Worm (Caenorhabditis elegans) whole organism, mixed stage, embryonic: ENCODE measurements around the gene dhhc-1.
A peak's percentile ranks its signal among the peaks of the same experiment; 100 is the strongest.

Experiments used
- M03D4.4 ChIP-seq: sonication (generic microtip); optimal IDR thresholded peaks from 2 replicates; lab custom pipeline; 2017; ENCODE audit warnings: mild to moderate bottlenecking, missing genetic modification characterization, missing compliant biosample characterization
- bed-3 ChIP-seq: fragments of 200-800 bp; sonication (Bioruptor generic); optimal IDR thresholded peaks from 3 replicates; lab custom pipeline; 2018; ENCODE audit warnings: mild to moderate bottlenecking, missing genetic modification characterization, moderate library complexity, missing compliant biosample characterization
- ceh-43 ChIP-seq: fragments of 200-800 bp; sonication (Bioruptor generic); optimal IDR thresholded peaks from 2 replicates; lab custom pipeline; 2018; ENCODE audit warnings: mild to moderate bottlenecking, missing genetic modification characterization, moderate library complexity, missing compliant biosample characterization
- ces-1 ChIP-seq: fragments of 150-350 bp; optimal IDR thresholded peaks from 2 replicates; lab custom pipeline; 2014; ENCODE audit warnings: missing biosample characterization, missing genetic modification reagents, missing genetic modification characterization
- cnd-1 ChIP-seq: fragments of 200-800 bp; sonication (Bioruptor generic); optimal IDR thresholded peaks from 2 replicates; lab custom pipeline; 2018; ENCODE audit warnings: mild to moderate bottlenecking, missing genetic modification characterization, missing compliant biosample characterization
- drap-1 ChIP-seq: fragments of 200-800 bp; sonication (Bioruptor generic); optimal IDR thresholded peaks from 3 replicates; lab custom pipeline; 2018; ENCODE audit warnings: mild to moderate bottlenecking, missing genetic modification characterization, missing compliant biosample characterization
- elt-1 ChIP-seq: sonication (generic microtip); optimal IDR thresholded peaks from 2 replicates; lab custom pipeline; 2017; ENCODE audit warnings: missing genetic modification characterization, mild to moderate bottlenecking, missing compliant biosample characterization, antibody characterized with exemption, moderate library complexity, borderline replicate concordance; ENCODE audit not compliant: insufficient read depth
- elt-3 ChIP-seq: fragments of 150-350 bp; optimal IDR thresholded peaks from 2 replicates; lab custom pipeline; 2014; ENCODE audit warnings: missing biosample characterization, missing genetic modification characterization
- flh-1 ChIP-seq: fragments of 200-800 bp; sonication (Bioruptor generic); optimal IDR thresholded peaks from 2 replicates; lab custom pipeline; 2018; ENCODE audit warnings: mild to moderate bottlenecking, missing genetic modification characterization, moderate library complexity, missing compliant biosample characterization
- ham-2 ChIP-seq: fragments of 200-800 bp; sonication (Bioruptor generic); optimal IDR thresholded peaks from 2 replicates; lab custom pipeline; 2018; ENCODE audit warnings: mild to moderate bottlenecking, missing genetic modification characterization, missing compliant biosample characterization
- hlh-1 ChIP-seq: fragments of 150-350 bp; optimal IDR thresholded peaks from 2 replicates; lab custom pipeline; 2014; ENCODE audit warnings: missing biosample characterization, missing genetic modification reagents, missing genetic modification characterization
- lin-13 ChIP-seq: fragments of 150-350 bp; optimal IDR thresholded peaks from 2 replicates; lab custom pipeline; 2014; ENCODE audit warnings: missing biosample characterization, missing genetic modification characterization
- lin-32 ChIP-seq: fragments of 200-800 bp; sonication (Bioruptor generic); optimal IDR thresholded peaks from 2 replicates; lab custom pipeline; 2018; ENCODE audit warnings: mild to moderate bottlenecking, missing genetic modification characterization, missing compliant biosample characterization
- lsy-2 ChIP-seq: fragments of 150-350 bp; optimal IDR thresholded peaks from 2 replicates; lab custom pipeline; 2014; ENCODE audit warnings: missing biosample characterization, missing genetic modification characterization
- mab-5 ChIP-seq: fragments of 150-350 bp; optimal IDR thresholded peaks from 2 replicates; lab custom pipeline; 2014; ENCODE audit warnings: missing biosample characterization, missing genetic modification characterization
- nhr-237 ChIP-seq: fragments of 150-350 bp; optimal IDR thresholded peaks from 2 replicates; lab custom pipeline; 2014; ENCODE audit warnings: missing biosample characterization, missing genetic modification characterization
- nhr-28 ChIP-seq: fragments of 150-350 bp; optimal IDR thresholded peaks from 2 replicates; lab custom pipeline; 2014; ENCODE audit warnings: missing biosample characterization, missing genetic modification characterization
- pha-4 ChIP-seq: fragments of 150-350 bp; optimal IDR thresholded peaks from 2 replicates; lab custom pipeline; 2018; ENCODE audit warnings: missing biosample characterization, missing genetic modification reagents, missing genetic modification characterization
- sem-2 ChIP-seq: fragments of 200-800 bp; sonication (Bioruptor generic); optimal IDR thresholded peaks from 2 replicates; lab custom pipeline; 2018; ENCODE audit warnings: mild to moderate bottlenecking, missing genetic modification characterization, missing compliant biosample characterization
- snpc-4 ChIP-seq: fragments of 150-350 bp; optimal IDR thresholded peaks from 2 replicates; lab custom pipeline; 2014; ENCODE audit warnings: missing biosample characterization, missing genetic modification characterization
- sptf-1 ChIP-seq: sonication (generic microtip); optimal IDR thresholded peaks from 2 replicates; lab custom pipeline; 2017; ENCODE audit warnings: mild to moderate bottlenecking, missing genetic modification characterization, moderate library complexity, missing compliant biosample characterization
- tbx-8 ChIP-seq: fragments of 200-800 bp; sonication (Bioruptor generic); optimal IDR thresholded peaks from 2 replicates; lab custom pipeline; 2018; ENCODE audit warnings: mild to moderate bottlenecking, missing genetic modification characterization, moderate library complexity, missing compliant biosample characterization
- unc-120 ChIP-seq: sonication (generic microtip); optimal IDR thresholded peaks from 2 replicates; lab custom pipeline; 2017; ENCODE audit warnings: missing genetic modification characterization, missing compliant biosample characterization; ENCODE audit not compliant: poor library complexity, severe bottlenecking
- unc-39 ChIP-seq: fragments of 150-350 bp; optimal IDR thresholded peaks from 2 replicates; lab custom pipeline; 2014; ENCODE audit warnings: missing biosample characterization, missing genetic modification characterization
- unc-62 ChIP-seq: fragments of 150-350 bp; optimal IDR thresholded peaks from 2 replicates; lab custom pipeline; 2014; ENCODE audit warnings: missing biosample characterization, missing genetic modification reagents, missing genetic modification characterization
- zip-8 ChIP-seq: fragments of 150-350 bp; optimal IDR thresholded peaks from 2 replicates; lab custom pipeline; 2014; ENCODE audit warnings: missing biosample characterization, missing genetic modification characterization
- ztf-11 ChIP-seq: fragments of 150-350 bp; optimal IDR thresholded peaks from 2 replicates; lab custom pipeline; 2014; ENCODE audit warnings: missing biosample characterization, missing genetic modification characterization

The dhhc-1 gene

DNA sequence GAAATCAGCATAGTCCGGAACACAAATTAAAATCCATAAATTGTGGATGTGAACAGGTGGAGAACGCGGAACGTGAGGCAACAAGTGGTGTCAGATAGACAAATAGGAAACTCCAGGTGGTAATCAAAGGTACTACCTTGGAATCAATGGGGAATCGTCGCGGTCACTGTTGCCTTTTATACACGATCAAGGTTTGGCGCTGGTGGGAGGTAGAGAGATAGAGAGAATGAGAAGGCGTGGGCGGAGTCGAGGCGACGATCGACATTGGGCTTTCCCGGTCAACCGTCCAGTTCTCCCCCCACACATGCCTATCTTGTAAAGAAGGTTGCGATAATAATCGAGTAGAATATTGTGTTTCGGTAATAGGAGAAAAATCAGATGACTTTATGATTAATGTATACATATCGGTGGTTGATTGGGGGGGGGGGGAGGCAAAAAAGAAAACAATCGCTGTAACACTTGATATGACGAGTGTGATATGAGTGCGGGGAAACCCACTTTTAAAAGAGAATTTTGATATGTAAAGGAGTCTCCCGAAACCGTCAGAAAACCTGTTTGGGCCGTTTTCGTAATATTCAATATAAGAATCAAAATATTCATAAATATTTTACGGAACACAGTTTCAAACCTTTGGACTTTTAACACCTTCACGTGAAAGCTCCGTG lies 22.5 kb downstream of the dhhc-1 start, which contains the start of the genes H40L08.8, H40L08.2 and H40L08.7:
H40L08.8 (minus strand) TSS at position 37 of the 665 bp plus-strand sequence.
H40L08.2 (minus strand) TSS at position 148 of the 665 bp plus-strand sequence.
H40L08.7 (minus strand) TSS at position 148 of the 665 bp plus-strand sequence.
- no peak for TF ChIP-seq lin-13 (tag; lab: Kevin White, UChicago)
- peak; percentile 38 for TF ChIP-seq ham-2
- no peak for TF ChIP-seq unc-120 (tag; lab: Kevin White, UChicago)

DNA sequence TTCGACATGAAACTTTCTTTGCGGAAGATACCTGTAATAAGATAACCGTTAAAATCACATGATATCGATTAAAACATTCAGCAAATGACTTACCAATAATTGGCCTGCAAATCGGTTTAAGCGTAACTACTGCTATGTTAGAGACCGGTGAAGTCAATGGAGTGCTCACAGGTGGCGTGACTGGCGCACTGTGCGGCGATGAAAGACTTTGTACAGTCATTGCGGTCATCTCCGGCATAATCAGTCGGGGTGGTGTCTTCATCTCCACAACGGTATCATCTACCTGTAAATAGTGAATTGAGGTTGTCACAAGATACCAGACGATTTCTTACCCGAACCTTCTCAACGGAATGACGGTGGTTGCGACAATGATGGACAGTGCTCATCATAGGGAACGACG lies 23.3 kb downstream of the dhhc-1 start:
- TF ChIP-seq sptf-1 (no peak), lin-13 (tag; lab: Kevin White, UChicago) (no peak), lin-32 (no peak), hlh-1 (tag; lab: Kevin White, UChicago) (no peak), bed-3 (no peak), nhr-237 (tag; lab: Kevin White, UChicago) (no peak)

DNA sequence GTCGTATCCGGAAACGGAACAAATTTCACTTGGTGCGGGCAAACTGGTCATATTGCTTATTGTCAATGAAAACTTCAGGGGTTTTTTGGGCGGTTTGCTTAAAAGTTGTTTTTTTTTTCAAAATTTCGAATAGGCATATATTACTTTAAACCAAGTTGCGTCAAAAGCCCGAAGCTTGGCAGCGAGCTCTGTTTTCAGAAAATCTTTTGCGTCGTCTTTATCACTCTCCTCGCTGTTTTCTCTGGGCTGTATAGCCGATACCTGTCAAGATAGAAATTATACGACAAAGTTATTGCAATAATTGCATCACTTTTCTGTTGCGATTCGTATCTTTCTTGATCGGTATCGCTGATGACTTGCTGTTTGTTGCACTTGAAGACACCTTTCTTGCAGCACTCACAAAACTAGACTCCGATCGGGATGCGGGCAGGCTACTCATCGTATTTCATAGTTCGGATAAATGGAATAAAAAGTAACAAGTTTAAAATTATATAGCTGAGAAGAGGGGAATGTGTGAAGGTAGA lies 24.1 kb downstream of the dhhc-1 start, which contains the start of the genes H40L08.3 and H40L08.9:
H40L08.3 (minus strand) TSS at position 51 of the 524 bp plus-strand sequence.
H40L08.9 (minus strand) TSS at position 439 of the 524 bp plus-strand sequence.
- TF ChIP-seq sptf-1: no peak
- TF ChIP-seq elt-1 (tag; lab: Kevin White, UChicago): peak; percentile 27
- TF ChIP-seq unc-62: peak; percentile 14

DNA sequence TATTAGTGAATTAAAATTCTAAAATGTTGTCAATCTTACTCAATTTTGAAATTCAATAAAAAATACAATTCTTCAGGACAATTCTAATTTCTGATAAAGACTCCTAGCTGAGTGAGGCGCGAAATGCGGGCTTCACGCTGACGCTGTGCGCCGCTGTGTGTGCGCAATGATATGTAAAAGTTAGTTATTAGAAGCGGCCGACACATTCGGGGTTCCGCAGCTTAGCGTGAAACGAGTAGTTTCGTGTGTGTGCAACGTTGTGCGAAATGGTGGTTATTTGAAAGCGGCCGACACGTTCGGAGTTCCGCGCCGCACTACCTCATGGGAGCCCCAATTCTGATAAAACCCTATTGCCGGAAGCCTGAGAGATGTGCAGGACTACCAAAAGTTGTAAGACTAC lies 25.0 kb downstream of the dhhc-1 start:
- TF ChIP-seq M03D4.4 (tag; lab: Kevin White, UChicago): no peak
- no peak for TF ChIP-seq mab-5 (tag; lab: Kevin White, UChicago)
- TF ChIP-seq lin-13 (tag; lab: Kevin White, UChicago): no peak
- no peak for TF ChIP-seq elt-3 (tag; lab: Kevin White, UChicago)
- TF ChIP-seq sem-2 (GFP tag; lab: Kevin White, UChicago): no peak
- no peak for TF ChIP-seq sptf-1
- TF ChIP-seq ces-1 (GFP tag; lab: Kevin White, UChicago): no peak
- TF ChIP-seq zip-8 (tag; lab: Kevin White, UChicago): no peak
- TF ChIP-seq pha-4 (tag; lab: Kevin White, UChicago): no peak
- no peak for TF ChIP-seq elt-1 (tag; lab: Kevin White, UChicago)
- TF ChIP-seq ham-2: no peak
- TF ChIP-seq snpc-4 (tag; lab: Kevin White, UChicago): no peak
- TF ChIP-seq lin-32: no peak
- TF ChIP-seq bed-3: no peak
- no peak for TF ChIP-seq ceh-43 (GFP tag; lab: Kevin White, UChicago)
- no peak for TF ChIP-seq drap-1 (GFP tag; lab: Kevin White, UChicago)

DNA sequence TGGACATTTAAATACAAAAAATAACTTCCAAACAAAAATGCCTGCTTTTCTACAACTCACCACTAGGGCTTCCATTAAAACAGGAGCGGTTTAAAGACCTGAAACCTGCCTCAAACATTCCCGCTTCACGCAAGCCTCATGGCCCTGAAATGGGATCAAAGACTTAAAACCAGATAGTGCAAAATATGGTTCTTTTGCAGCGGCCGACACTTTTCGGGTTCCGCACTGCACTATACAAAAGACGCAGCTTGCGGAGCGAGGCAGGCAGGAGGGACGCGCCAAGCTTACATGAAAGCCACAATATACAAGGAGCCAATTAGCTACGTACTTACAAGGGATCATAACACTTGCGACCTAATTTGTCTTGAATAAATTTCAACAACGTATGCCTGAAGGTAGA lies 26.7 kb downstream of the dhhc-1 start:
- TF ChIP-seq drap-1 (GFP tag; lab: Kevin White, UChicago) (no peak), zip-8 (tag; lab: Kevin White, UChicago) (no peak), ceh-43 (GFP tag; lab: Kevin White, UChicago) (no peak), snpc-4 (tag; lab: Kevin White, UChicago) (no peak), pha-4 (tag; lab: Kevin White, UChicago) (no peak), mab-5 (tag; lab: Kevin White, UChicago) (no peak), hlh-1 (tag; lab: Kevin White, UChicago) (no peak), cnd-1 (tag; lab: Kevin White, UChicago) (no peak), nhr-28 (tag; lab: Kevin White, UChicago) (no peak), lsy-2 (tag; lab: Kevin White, UChicago) (no peak), tbx-8 (GFP tag; lab: Kevin White, UChicago) (no peak), unc-39 (tag; lab: Kevin White, UChicago) (no peak), ces-1 (GFP tag; lab: Kevin White, UChicago) (no peak), flh-1 (no peak), lin-13 (tag; lab: Kevin White, UChicago) (no peak), ztf-11 (tag; lab: Kevin White, UChicago) (no peak), ham-2 (no peak), nhr-237 (tag; lab: Kevin White, UChicago) (no peak), unc-120 (tag; lab: Kevin White, UChicago) (no peak)
